Worm (Caenorhabditis elegans) whole organism, young adult: ENCODE measurements around the gene ncx-8.
A peak's percentile ranks its signal among the peaks of the same experiment; 100 is the strongest.

Experiments used
- C06A6.2 ChIP-seq: fragments of 200-800 bp; sonication (Bioruptor generic); conservative IDR thresholded peaks from 2 replicates; pipeline ENCODE4 v1.3.6; 2022; ENCODE audit warnings: missing genetic modification characterization, missing compliant biosample characterization
- F57C9.4 ChIP-seq: sonication (generic microtip); optimal IDR thresholded peaks from 2 replicates; lab custom pipeline; 2017; ENCODE audit warnings: mild to moderate bottlenecking, missing genetic modification characterization, missing compliant biosample characterization
- K11D2.4 ChIP-seq: fragments of 200-800 bp; sonication (Bioruptor generic); IDR thresholded peaks from 2 replicates; pipeline ENCODE4 v1.3.6; 2022; ENCODE audit warnings: missing genetic modification reagents, missing genetic modification characterization, missing compliant biosample characterization
- K12H6.12 ChIP-seq: fragments of 200-800 bp; sonication (Bioruptor generic); optimal IDR thresholded peaks from 2 replicates; lab custom pipeline; 2018; ENCODE audit warnings: mild to moderate bottlenecking, missing genetic modification characterization, missing compliant biosample characterization
- Y56A3A.18 ChIP-seq: fragments of 200-800 bp; sonication (Bioruptor generic); IDR thresholded peaks from 2 replicates; pipeline ENCODE4 v1.3.6; 2022; ENCODE audit warnings: missing genetic modification reagents, missing genetic modification characterization, missing compliant biosample characterization
- Y67H2A.10 ChIP-seq: fragments of 200-800 bp; sonication (Bioruptor generic); conservative IDR thresholded peaks from 2 replicates; pipeline ENCODE4 v1.3.6; 2022; ENCODE audit warnings: missing genetic modification reagents, missing genetic modification characterization, missing compliant biosample characterization
- aptf-3 ChIP-seq: fragments of 200-800 bp; sonication (Bioruptor generic); IDR thresholded peaks from 2 replicates; pipeline ENCODE4 v1.3.6; 2022; ENCODE audit warnings: missing genetic modification characterization, missing compliant biosample characterization
- ccch-3 ChIP-seq: fragments of 200-800 bp; sonication (Bioruptor generic); optimal IDR thresholded peaks from 2 replicates; lab custom pipeline; 2018; ENCODE audit warnings: mild to moderate bottlenecking, missing genetic modification characterization, missing compliant biosample characterization
- cebp-1 ChIP-seq, 2 experiments: fragments of 200-800 bp in 1 of 2; sonication (Bioruptor generic) in 1 of 2; sonication (generic microtip) in 1 of 2; IDR thresholded peaks in 1 of 2; optimal IDR thresholded peaks in 1 of 2; 2 replicates each; pipeline versions ENCODE4 v1.3.6 to Lab custom; 2017 to 2022; ENCODE audit warnings: missing compliant biosample characterization in 2 of 2, missing genetic modification characterization in 2 of 2, mild to moderate bottlenecking in 1 of 2, missing genetic modification reagents in 1 of 2, moderate library complexity in 1 of 2
- ceh-100 ChIP-seq: fragments of 200-800 bp; sonication (Bioruptor generic); IDR thresholded peaks from 2 replicates; pipeline ENCODE4 v1.3.6; 2022; ENCODE audit warnings: missing genetic modification reagents, missing genetic modification characterization, missing compliant biosample characterization
- ceh-91 ChIP-seq: fragments of 200-800 bp; sonication (Bioruptor generic); IDR thresholded peaks from 2 replicates; pipeline ENCODE4 v1.3.6; 2022; ENCODE audit warnings: missing genetic modification reagents, missing genetic modification characterization, missing compliant biosample characterization
- die-1 ChIP-seq: sonication (generic microtip); optimal IDR thresholded peaks from 2 replicates; lab custom pipeline; 2016; ENCODE audit warnings: missing genotype, mild to moderate bottlenecking, missing genetic modification characterization, missing compliant biosample characterization
- egl-44 ChIP-seq: fragments of 200-800 bp; sonication (Bioruptor generic); IDR thresholded peaks from 2 replicates; pipeline ENCODE4 v1.3.6; 2022; ENCODE audit warnings: missing genetic modification reagents, missing genetic modification characterization, missing compliant biosample characterization
- ets-4 ChIP-seq: fragments of 200-800 bp; sonication (Bioruptor generic); optimal IDR thresholded peaks from 2 replicates; lab custom pipeline; 2018; ENCODE audit warnings: mild to moderate bottlenecking, missing genetic modification characterization, missing compliant biosample characterization
- gei-17 ChIP-seq: fragments of 200-800 bp; sonication (Bioruptor generic); optimal IDR thresholded peaks from 2 replicates; lab custom pipeline; 2018; ENCODE audit warnings: mild to moderate bottlenecking, missing genetic modification characterization, missing compliant biosample characterization
- hmg-20 ChIP-seq: fragments of 200-800 bp; sonication (Bioruptor generic); IDR thresholded peaks from 2 replicates; pipeline ENCODE4 v1.3.6; 2022; ENCODE audit warnings: missing genetic modification reagents, missing genetic modification characterization, missing compliant biosample characterization
- hrde-1 ChIP-seq: sonication (generic microtip); optimal IDR thresholded peaks from 2 replicates; lab custom pipeline; 2016; ENCODE audit warnings: missing genetic modification characterization, mild to moderate bottlenecking, missing compliant biosample characterization, moderate library complexity, missing genotype, missing genetic modification reagents, borderline replicate concordance
- lag-1 ChIP-seq: fragments of 200-800 bp; sonication (Bioruptor generic); IDR thresholded peaks from 2 replicates; pipeline ENCODE4 v1.3.6; 2022; ENCODE audit warnings: missing genetic modification reagents, missing genetic modification characterization, missing compliant biosample characterization
- lin-40 ChIP-seq: sonication (generic microtip); optimal IDR thresholded peaks from 2 replicates; lab custom pipeline; 2016; ENCODE audit warnings: missing genetic modification characterization, mild to moderate bottlenecking, missing compliant biosample characterization, missing genotype, missing genetic modification reagents
- lsl-1 ChIP-seq: fragments of 200-800 bp; sonication (Bioruptor generic); optimal IDR thresholded peaks from 2 replicates; lab custom pipeline; 2018; ENCODE audit warnings: mild to moderate bottlenecking, missing genetic modification characterization, moderate library complexity, missing compliant biosample characterization
- madf-6 ChIP-seq: fragments of 200-800 bp; sonication (Bioruptor generic); IDR thresholded peaks from 2 replicates; pipeline ENCODE4 v1.3.6; 2022; ENCODE audit warnings: missing genetic modification reagents, missing genetic modification characterization, missing compliant biosample characterization
- mel-28 ChIP-seq: sonication (generic microtip); optimal IDR thresholded peaks from 2 replicates; lab custom pipeline; 2016; ENCODE audit warnings: borderline replicate concordance, mild to moderate bottlenecking, missing genetic modification characterization, missing compliant biosample characterization
- nfya-2 ChIP-seq: fragments of 200-800 bp; sonication (Bioruptor generic); IDR thresholded peaks from 2 replicates; pipeline ENCODE4 v1.3.6; 2022; ENCODE audit warnings: missing genetic modification reagents, missing genetic modification characterization, missing compliant biosample characterization
- nhr-80 ChIP-seq: sonication (generic microtip); optimal IDR thresholded peaks from 2 replicates; lab custom pipeline; 2016; ENCODE audit warnings: missing genetic modification characterization, missing compliant biosample characterization
- rcor-1 ChIP-seq: fragments of 200-800 bp; sonication (Bioruptor generic); IDR thresholded peaks from 2 replicates; pipeline ENCODE4 v1.3.6; 2022; ENCODE audit warnings: missing genetic modification reagents, missing genetic modification characterization, missing compliant biosample characterization
- snpc-1.3 ChIP-seq: sonication (generic microtip); optimal IDR thresholded peaks from 2 replicates; lab custom pipeline; 2017; ENCODE audit warnings: missing genetic modification characterization, mild to moderate bottlenecking, missing compliant biosample characterization, antibody characterized with exemption, moderate library complexity, missing genotype, missing genetic modification reagents; ENCODE audit not compliant: insufficient read depth
- snpc-3.4 ChIP-seq: sonication (generic microtip); optimal IDR thresholded peaks from 2 replicates; lab custom pipeline; 2017; ENCODE audit warnings: missing genetic modification characterization, mild to moderate bottlenecking, missing compliant biosample characterization, antibody characterized with exemption, moderate library complexity, missing genotype, missing genetic modification reagents
- tlf-1 ChIP-seq: fragments of 200-800 bp; sonication (Bioruptor generic); optimal IDR thresholded peaks from 2 replicates; lab custom pipeline; 2018; ENCODE audit warnings: mild to moderate bottlenecking, missing genetic modification characterization, missing compliant biosample characterization
- unc-130 ChIP-seq: sonication (generic microtip); optimal IDR thresholded peaks from 2 replicates; lab custom pipeline; 2016; ENCODE audit warnings: missing genetic modification reagents, missing genetic modification characterization, missing compliant biosample characterization
- unc-62 ChIP-seq: fragments of 150-350 bp; optimal IDR thresholded peaks from 2 replicates; lab custom pipeline; 2014; ENCODE audit warnings: missing biosample characterization, missing genetic modification reagents, missing genetic modification characterization
- zfh-2 ChIP-seq: fragments of 200-800 bp; sonication (Bioruptor generic); conservative IDR thresholded peaks from 2 replicates; pipeline ENCODE4 v1.3.6; 2022; ENCODE audit warnings: missing genetic modification reagents, missing genetic modification characterization, missing compliant biosample characterization
- ztf-26 ChIP-seq: sonication (generic microtip); optimal IDR thresholded peaks from 2 replicates; lab custom pipeline; 2017; ENCODE audit warnings: missing genetic modification characterization, missing compliant biosample characterization
- ztf-28 ChIP-seq: fragments of 200-800 bp; sonication (Bioruptor generic); IDR thresholded peaks from 2 replicates; pipeline ENCODE4 v1.3.6; 2022; ENCODE audit warnings: missing genetic modification reagents, missing genetic modification characterization, missing compliant biosample characterization

Gene ncx-8

DNA sequence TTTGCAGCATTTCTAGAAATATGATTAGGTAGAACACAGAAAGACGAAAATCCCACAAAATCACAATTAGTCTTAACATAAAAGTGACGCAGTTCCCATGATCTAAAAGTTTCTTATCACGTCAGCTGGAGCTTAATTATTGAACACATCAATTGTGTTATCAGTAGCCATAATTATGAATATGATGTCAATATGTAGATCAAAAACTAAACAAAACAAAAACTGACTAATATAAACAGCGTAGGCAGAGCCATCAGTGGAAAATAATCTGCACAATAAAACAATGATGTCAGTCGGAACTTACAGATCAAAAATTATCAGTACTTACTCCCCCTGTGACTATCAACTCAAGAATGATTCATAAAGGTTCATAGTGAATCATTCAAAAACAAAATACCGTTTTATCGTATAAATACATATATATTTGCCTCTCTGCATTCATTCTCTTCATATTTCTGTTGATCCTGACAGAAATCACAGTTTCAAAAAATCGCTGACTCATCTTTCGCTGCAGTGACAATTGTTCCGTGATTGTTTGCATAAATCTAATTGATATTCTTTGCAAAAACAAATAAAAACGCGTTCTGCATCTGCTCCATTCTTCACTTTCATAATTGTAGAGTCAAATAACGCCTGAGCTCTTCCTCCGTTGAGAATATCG is 25.3 kb upstream of the ncx-8 start, which contains the start of gene srr-6:
TSS of gene srr-6 (plus strand) at position 611 of the 661 bp plus-strand sequence.
- peak; percentile 59 for TF ChIP-seq unc-62 (GFP tag; lab: Kevin White, UChicago)
- no peak for TF ChIP-seq K11D2.4 (GFP tag; lab: Robert Waterston, UW)
- TF ChIP-seq nhr-80, result peak; percentile 31

DNA sequence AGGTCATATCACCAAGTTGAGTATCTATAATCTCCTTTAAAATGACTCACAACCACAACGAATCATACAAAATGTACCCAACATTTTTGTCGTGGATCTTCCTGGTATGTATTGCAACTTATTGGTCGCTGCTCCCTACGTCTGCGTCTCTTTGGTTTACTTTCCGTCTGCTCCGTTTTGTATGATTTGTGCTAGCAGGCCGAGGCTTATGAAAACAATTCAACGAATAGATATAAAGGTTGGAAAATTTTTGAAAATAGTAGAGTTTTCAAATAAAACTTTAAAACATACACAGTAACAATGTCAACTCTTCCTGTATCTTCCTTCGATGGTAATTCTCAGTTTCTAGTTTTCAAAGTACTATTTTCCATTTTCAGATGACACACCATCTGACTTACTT is 14.4 kb upstream of the ncx-8 start, which contains the start of gene srr-8:
TSS of gene srr-8 (plus strand) at position 301 of the 400 bp plus-strand sequence.
- no peak for TF ChIP-seq snpc-3.4 (tag; lab: Kevin White, UChicago)
- no peak for TF ChIP-seq zfh-2 (GFP tag; lab: Robert Waterston, UW)
- no peak for TF ChIP-seq cebp-1 (GFP tag; IDR thresholded peaks at IDR 0.05; lab: Robert Waterston, UW)
- TF ChIP-seq cebp-1 (tag; optimal IDR thresholded peaks at IDR 0.05; lab: Kevin White, UChicago), result no peak
- no peak for TF ChIP-seq hmg-20
- no peak for TF ChIP-seq Y67H2A.10 (GFP tag; lab: Robert Waterston, UW)

DNA sequence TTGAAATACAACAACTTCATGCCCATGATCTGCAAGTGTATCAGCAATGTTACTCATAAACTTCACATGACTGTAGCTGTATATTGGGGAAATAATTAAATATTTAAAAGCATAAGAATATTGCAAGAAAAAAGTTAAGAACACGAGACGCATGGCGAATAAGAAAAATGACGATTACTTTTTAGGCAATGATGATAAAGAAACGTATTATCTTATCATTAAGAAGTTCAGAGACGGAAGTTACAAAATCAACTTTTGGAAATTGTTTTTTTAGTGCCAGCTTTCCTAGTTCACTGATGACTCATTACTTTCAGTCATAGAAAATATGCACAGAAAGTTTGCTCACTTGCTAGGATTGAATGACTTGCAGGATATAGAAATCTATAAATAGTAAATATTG is 13.4 kb upstream of the ncx-8 start, which contains the start of gene ugt-7:
TSS of gene ugt-7 (minus strand) at position 161 of the 400 bp plus-strand sequence.
- TF ChIP-seq ccch-3 (GFP tag; lab: Kevin White, UChicago), result no peak
- peak; percentile 31 for TF ChIP-seq nhr-80

DNA sequence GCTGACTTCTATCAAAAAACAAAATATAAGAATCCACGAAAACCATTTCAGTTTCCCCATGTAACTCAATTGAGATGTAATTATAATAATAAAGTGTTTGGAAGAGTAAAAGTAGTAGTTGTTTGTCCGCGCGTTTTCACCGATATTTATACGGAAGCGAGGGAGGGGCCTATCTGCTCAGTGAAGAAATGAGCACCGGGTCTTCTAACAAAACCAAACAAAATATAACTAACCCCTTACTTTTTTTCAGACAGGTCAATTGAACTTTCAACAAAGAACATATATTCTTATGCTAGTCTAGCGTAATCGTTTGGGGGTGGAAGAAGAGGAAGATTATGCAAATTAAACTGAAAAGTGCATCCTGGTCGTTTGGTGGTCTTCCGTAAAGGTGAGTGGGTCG is 8.2 kb upstream of the ncx-8 start, which contains the start of gene ncx-9:
TSS of gene ncx-9 (minus strand) at position 101 of the 400 bp plus-strand sequence.
- TF ChIP-seq tlf-1 (GFP tag; lab: Kevin White, UChicago), result no peak
- TF ChIP-seq aptf-3 (GFP tag; lab: Robert Waterston, UW), result no peak
- TF ChIP-seq Y56A3A.18, result no peak
- no peak for TF ChIP-seq zfh-2 (GFP tag; lab: Robert Waterston, UW)
- TF ChIP-seq K12H6.12 (tag; lab: Kevin White, UChicago), result no peak
- TF ChIP-seq madf-6 (GFP tag; lab: Robert Waterston, UW), result no peak

DNA sequence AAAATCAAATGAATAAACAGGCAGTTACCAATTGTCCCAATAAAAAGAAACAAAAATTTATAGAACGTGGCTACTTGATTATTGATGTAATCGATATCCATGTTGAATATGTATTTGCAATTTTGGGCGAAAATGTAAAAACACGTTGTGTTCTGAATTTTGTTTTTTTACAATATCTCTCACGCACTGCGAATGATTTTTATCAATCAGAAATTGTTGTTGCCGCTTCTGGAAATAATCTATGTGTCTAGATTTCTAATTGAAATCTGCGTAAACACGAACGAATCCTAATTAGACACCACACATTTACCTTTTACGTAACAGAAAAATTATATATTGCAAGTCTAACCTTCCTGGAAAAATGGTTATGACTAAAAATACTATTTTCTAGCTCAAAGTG is 3.9 kb downstream of the ncx-8 start, which contains the start of gene srsx-13:
TSS of gene srsx-13 (minus strand) at position 101 of the 400 bp plus-strand sequence.
- TF ChIP-seq rcor-1 (GFP tag; lab: Robert Waterston, UW) (no peak), lin-40 (tag; lab: Kevin White, UChicago) (no peak)

DNA sequence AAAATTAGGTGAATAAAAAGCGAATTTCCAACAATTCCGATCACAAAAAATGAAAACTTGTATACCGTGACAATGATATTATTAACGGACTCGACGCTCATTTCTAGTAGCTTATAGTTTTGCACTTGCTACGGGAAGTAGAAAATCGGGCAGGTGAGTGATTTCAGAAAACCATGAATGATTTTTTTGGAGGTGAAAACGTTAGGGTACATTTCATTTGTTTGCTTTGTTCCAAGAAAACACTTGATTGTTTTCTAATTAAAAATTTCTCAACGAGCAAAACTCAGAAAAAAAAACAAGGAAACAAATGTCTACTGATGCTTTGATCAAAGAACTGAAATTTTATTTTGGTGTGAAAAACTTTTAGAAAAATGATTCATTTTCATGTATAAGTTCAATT is 6.1 kb downstream of the ncx-8 start, which contains the start of gene srsx-12:
TSS of gene srsx-12 (minus strand) at position 101 of the 400 bp plus-strand sequence.
- TF ChIP-seq nfya-2 (GFP tag; lab: Robert Waterston, UW) (no peak), C06A6.2 (no peak), ets-4 (GFP tag; lab: Kevin White, UChicago) (no peak), die-1 (tag; lab: Kevin White, UChicago) (no peak), unc-130 (GFP tag; lab: Kevin White, UChicago) (no peak), mel-28 (no peak), ceh-100 (no peak), snpc-1.3 (tag; lab: Kevin White, UChicago) (no peak), hrde-1 (tag; lab: Kevin White, UChicago) (no peak), lsl-1 (GFP tag; lab: Kevin White, UChicago) (no peak), ztf-28 (no peak), egl-44 (no peak), zfh-2 (GFP tag; lab: Robert Waterston, UW) (no peak), ztf-26 (tag; lab: Kevin White, UChicago) (no peak), ceh-91 (no peak), lag-1 (GFP tag; lab: Robert Waterston, UW) (no peak), gei-17 (no peak), F57C9.4 (tag; lab: Kevin White, UChicago) (no peak)
